Fruit fly (Drosophila melanogaster): ENCODE data around the gene CG17562.

Gene CG17562

dm6 chr3R:16613300-16613699, 1.8 kb upstream of the CG17562 start, which contains the start of gene CG12783:
CG12783 (minus strand) TSS chr3R:16613400.
- TF ChIP-seq CG3919 (GFP tag; optimal IDR thresholded peaks at IDR 0.05) (no peak), CG11294 (GFP tag; IDR thresholded peaks at IDR 0.05) (no peak), vri (GFP tag; optimal IDR thresholded peaks at IDR 0.05) (no peak), net (GFP tag; optimal IDR thresholded peaks at IDR 0.05) (no peak)

- TF ChIP-seq Hr4 (GFP tag; optimal IDR thresholded peaks at IDR 0.05): no peak
- no peak for TF ChIP-seq Sox102F (GFP tag; optimal IDR thresholded peaks at IDR 0.05)
- peak; percentile 40 for TF ChIP-seq achi (GFP tag; optimal IDR thresholded peaks at IDR 0.05)
Observed at dm6 chr3R:16614241-16614640, 868 bp upstream of the CG17562 start, which contains the start of gene CG10340. CG10340 (minus strand) TSS chr3R:16614391.

DNA sequence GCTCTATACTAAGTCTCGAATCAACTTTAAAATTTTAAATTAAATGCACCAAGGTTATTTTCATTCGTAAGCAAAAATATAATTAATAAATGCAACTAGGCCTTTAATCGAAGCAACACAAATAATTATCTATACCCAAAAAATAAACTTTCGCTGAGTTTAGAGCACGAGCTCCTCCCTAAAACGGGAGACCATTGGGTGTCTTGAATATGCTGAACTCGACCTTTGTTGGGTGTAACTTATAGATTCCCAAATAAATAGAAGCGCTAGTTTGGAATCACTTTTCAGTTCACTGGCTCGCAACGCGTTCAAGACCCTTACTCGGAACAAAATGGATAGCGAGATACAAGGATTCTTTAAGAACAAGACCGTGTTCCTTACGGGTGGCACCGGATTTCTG, 2.5 kb downstream of the CG17562 start, which contains the start of gene CG17560:
Gene CG17560, plus strand, starts transcription at position 301 of the 400 bp plus-strand sequence.
- TF ChIP-seq CG6792 (GFP tag; optimal IDR thresholded peaks at IDR 0.05) (no peak), CG16779 (tag; optimal IDR thresholded peaks at IDR 0.05) (no peak)

- TF ChIP-seq CG7368 (GFP tag; optimal IDR thresholded peaks at IDR 0.05) (no peak), fd59A (GFP tag; optimal IDR thresholded peaks at IDR 0.05) (no peak)
Observed at dm6 chr3R:16620478-16620877, 5.4 kb downstream of the CG17562 start, which contains the start of gene CG14893. CG14893 (plus strand) TSS chr3R:16620778.

dm6 chr3R:16624371-16624749, 9.3 kb downstream of the CG17562 start, which contains the start of gene Ccdc114:
Ccdc114 (minus strand) TSS chr3R:16624717.
- TF ChIP-seq CG8319 (GFP tag; optimal IDR thresholded peaks at IDR 0.05) (peak; percentile 70), OdsH (GFP tag; optimal IDR thresholded peaks at IDR 0.05) (no peak), Met (GFP tag; optimal IDR thresholded peaks at IDR 0.05) (no peak), pdm3 (GFP tag; optimal IDR thresholded peaks at IDR 0.05) (no peak)

DNA sequence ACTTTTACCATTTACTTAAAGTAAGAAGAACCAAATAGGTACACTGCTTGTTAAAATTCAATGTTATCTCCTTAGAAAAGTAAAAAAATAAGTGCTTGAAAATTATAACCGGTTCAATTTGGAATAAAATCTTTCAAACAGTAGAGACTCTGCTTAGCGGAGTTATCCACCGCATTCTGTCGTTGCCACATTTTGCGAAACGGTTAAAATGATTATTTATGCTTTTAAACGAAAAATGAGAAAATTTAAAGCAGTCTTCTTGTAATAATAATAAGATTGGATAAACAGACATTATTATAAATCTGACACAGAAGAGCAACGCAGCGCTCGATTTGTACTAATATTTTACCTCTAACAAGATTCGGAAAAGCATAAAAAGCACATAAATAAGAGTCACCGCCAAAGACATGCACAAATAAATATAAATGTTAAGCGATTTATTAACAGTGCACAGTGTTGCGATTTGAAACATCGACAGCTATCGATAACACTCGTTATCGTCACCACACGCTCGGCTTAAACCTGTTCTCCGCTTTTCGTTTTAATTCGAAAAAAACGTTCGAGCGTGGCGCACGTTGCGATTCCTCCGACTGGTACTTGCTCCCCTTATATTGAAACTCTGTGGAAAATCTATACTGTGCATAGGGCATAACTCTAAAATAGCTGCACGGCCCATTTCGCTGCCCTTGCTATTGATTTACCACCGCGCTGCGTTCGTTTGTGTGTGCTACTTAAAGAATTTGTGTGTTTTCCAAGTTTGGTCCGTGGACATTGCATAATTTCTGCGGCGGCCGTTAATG, 9.8 kb downstream of the CG17562 start, which contains the start of gene Fas1:
Gene Fas1, plus strand, starts transcription at position 489 of the 800 bp plus-strand sequence.
- TF ChIP-seq CG3919 (GFP tag; optimal IDR thresholded peaks at IDR 0.05) (peak; percentile 13), CG10631 (GFP tag; optimal IDR thresholded peaks at IDR 0.05) (no peak), Eip78C (GFP tag) (peak; percentile 50), Hr4 (GFP tag; optimal IDR thresholded peaks at IDR 0.05) (peak; percentile 15), CG6854 (GFP tag; optimal IDR thresholded peaks at IDR 0.05) (peak; percentile 38)

DNA sequence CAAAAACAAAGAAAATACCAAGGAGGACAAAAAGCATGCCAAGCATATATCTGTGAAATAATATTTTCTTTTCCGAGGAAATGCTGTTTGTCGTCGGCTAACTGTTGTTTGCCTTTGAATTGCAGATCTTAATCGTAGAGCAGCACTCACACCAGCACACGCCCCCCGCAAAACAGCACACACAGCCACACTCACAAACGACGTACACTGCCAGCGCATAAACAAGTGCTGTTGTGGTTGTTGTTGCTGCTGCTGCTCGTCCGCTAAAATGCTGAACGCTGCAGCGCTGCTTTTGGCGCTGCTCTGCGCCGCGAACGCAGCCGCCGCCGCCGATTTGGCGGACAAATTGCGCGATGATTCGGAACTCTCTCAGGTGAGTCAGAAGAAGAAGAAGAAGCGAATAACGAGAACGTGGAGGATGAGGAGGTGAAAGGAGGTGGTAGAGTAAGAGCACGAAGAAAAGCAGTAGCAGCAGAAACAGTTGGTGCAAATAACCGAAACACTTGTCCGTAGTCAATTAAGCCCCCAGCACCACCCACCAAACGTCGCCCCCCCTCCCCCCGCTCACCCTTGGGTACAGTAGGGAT, 10.8 kb downstream of the CG17562 start:
- TF ChIP-seq OdsH (GFP tag; optimal IDR thresholded peaks at IDR 0.05) (no peak), CG1621 (tag; optimal IDR thresholded peaks at IDR 0.05) (peak; percentile 26), Eip78C (GFP tag) (peak; percentile 46), CG8319 (GFP tag; optimal IDR thresholded peaks at IDR 0.05) (no peak), CG6163 (GFP tag; IDR thresholded peaks at IDR 0.05) (0 out of 3 replicates have a peak, but pooled peaks have one; percentile 29), CG8119 (GFP tag; IDR thresholded peaks at IDR 0.05) (peak; percentile 33; the same call in 1 of the 3 replicates), Eip93F (GFP tag; optimal IDR thresholded peaks at IDR 0.05) (no peak)

DNA sequence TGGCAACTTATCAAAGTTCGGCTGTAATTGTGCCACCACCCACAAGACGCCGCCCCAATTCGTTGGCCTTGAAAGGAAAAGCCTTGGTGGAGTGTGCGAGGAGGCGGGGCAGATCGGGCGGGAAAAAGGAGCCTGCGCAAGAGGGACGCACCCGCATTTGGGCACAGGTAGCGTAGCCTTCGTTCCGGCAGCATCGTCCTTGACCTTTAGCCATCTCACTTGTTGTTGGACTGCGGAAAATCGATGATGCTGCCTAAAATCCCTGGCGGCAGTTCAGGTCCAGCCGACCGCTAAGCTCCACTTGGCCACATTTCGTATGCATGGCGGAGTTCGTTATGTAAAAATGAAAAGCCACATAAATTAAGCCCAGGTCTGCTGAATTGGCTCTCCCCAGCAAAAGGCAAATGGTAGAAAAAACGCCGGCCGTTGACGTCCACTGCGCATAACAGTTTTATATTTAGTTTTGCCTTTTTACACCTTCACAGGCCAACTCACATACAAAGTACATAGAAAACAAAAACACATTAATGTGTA, 11.9 kb downstream of the CG17562 start:
- TF ChIP-seq CG3919 (GFP tag; optimal IDR thresholded peaks at IDR 0.05) (no peak), ss (GFP tag; optimal IDR thresholded peaks at IDR 0.05) (no peak), fkh (GFP tag; optimal IDR thresholded peaks at IDR 0.05) (peak; percentile 51), Sox14 (GFP tag; optimal IDR thresholded peaks at IDR 0.05) (no peak)

All from whole organism, prepupa.